Fruit fly (Drosophila melanogaster) S2 (cell line): ENCODE measurements around the gene CG12288.

Experiments used
- CG8478 ChIP-seq: fragments of >200 bp; optimal IDR thresholded peaks from 2 replicates; lab custom pipeline; 2018
- CTCF ChIP-seq, 2 experiments: fragments of >200 bp; optimal IDR thresholded peaks; 2 replicates each; lab custom pipeline; 2018

dm6 chr2L:16876555-16876954, 25.5 kb downstream of the CG12288 start:
- TF ChIP-seq CG8478 (lab: Kevin White, UChicago) (no peak), CTCF (optimal IDR thresholded peaks at IDR 0.05; lab: Kevin White, UChicago) (peak; percentile 57 to 60)
